Fruit fly (Drosophila melanogaster): Measurements from ENCODE around the gene RasGAP1.
A peak's percentile ranks its signal among the peaks of the same experiment; 100 is the strongest.

Gene RasGAP1

dm6 chr3L:9854583-9855519 lies at the start of gene RasGAP1:
TSS of gene RasGAP1 (minus strand) at chr3L:9855285.
- TF ChIP-seq HLH106 (tag; optimal IDR thresholded peaks at IDR 0.05) (no peak), Mio (GFP tag; optimal IDR thresholded peaks at IDR 0.05) (no peak), Sp1 (GFP tag; optimal IDR thresholded peaks at IDR 0.05) (peak; percentile 35), brk (GFP tag; optimal IDR thresholded peaks at IDR 0.05) (no peak), CG9705 (GFP tag; optimal IDR thresholded peaks at IDR 0.05) (no peak), rgr (GFP tag; optimal IDR thresholded peaks at IDR 0.05) (no peak), Myc (optimal IDR thresholded peaks at IDR 0.05) (peak; percentile 32), Rel (GFP tag; optimal IDR thresholded peaks at IDR 0.05) (no peak), Rel (tag; optimal IDR thresholded peaks at IDR 0.05) (peak; percentile 13), psq (GFP tag; optimal IDR thresholded peaks at IDR 0.05) (peak; percentile 34), Hnf4 (GFP tag; optimal IDR thresholded peaks at IDR 0.05) (no peak), sage (GFP tag; optimal IDR thresholded peaks at IDR 0.05) (peak; percentile 14), ey (GFP tag; optimal IDR thresholded peaks at IDR 0.05) (no peak), pan (optimal IDR thresholded peaks at IDR 0.05) (no peak), woc (GFP tag; optimal IDR thresholded peaks at IDR 0.05) (no peak), sv (GFP tag; optimal IDR thresholded peaks at IDR 0.05) (no peak), dl (GFP tag; optimal IDR thresholded peaks at IDR 0.05; ENCODE audit: insufficient read depth in 1 of 2, partially characterized antibody in 2 of 2) (peak; percentile 20 to 53), CrebA (GFP tag; optimal IDR thresholded peaks at IDR 0.05; ENCODE audit: borderline replicate concordance) (no peak), Dfd (GFP tag; optimal IDR thresholded peaks at IDR 0.05) (no peak), tai (GFP tag; optimal IDR thresholded peaks at IDR 0.05) (no peak), foxo (GFP tag; optimal IDR thresholded peaks at IDR 0.05) (no peak), Dif (GFP tag; optimal IDR thresholded peaks at IDR 0.05; ENCODE audit: partially characterized antibody) (peak; percentile 90)

- TF ChIP-seq rgr (GFP tag; optimal IDR thresholded peaks at IDR 0.05) (peak; percentile 53), GATAd (GFP tag; optimal IDR thresholded peaks at IDR 0.05) (no peak), Rel (GFP tag; optimal IDR thresholded peaks at IDR 0.05) (no peak), Rel (tag; optimal IDR thresholded peaks at IDR 0.05) (no peak), lola (GFP tag; optimal IDR thresholded peaks at IDR 0.05) (no peak), h (GFP tag; optimal IDR thresholded peaks at IDR 0.05) (peak; percentile 65), HLH106 (tag; optimal IDR thresholded peaks at IDR 0.05) (peak; percentile 6), Dif (GFP tag; optimal IDR thresholded peaks at IDR 0.05; ENCODE audit: partially characterized antibody) (no peak), OdsH (GFP tag; optimal IDR thresholded peaks at IDR 0.05) (no peak), dsf (GFP tag; optimal IDR thresholded peaks at IDR 0.05; ENCODE audit: borderline replicate concordance) (no peak), usp (GFP tag; optimal IDR thresholded peaks at IDR 0.05) (no peak), Hr83 (GFP tag; optimal IDR thresholded peaks at IDR 0.05; ENCODE audit: poor library complexity, severe bottlenecking) (peak; percentile 48), Hr78 (GFP tag; optimal IDR thresholded peaks at IDR 0.05) (no peak), Jra (GFP tag; optimal IDR thresholded peaks at IDR 0.05) (no peak), CG32264 (GFP tag; optimal IDR thresholded peaks at IDR 0.05) (no peak), Vsx2 (GFP tag; optimal IDR thresholded peaks at IDR 0.05; ENCODE audit: partially characterized antibody) (no peak), Sp1 (GFP tag; optimal IDR thresholded peaks at IDR 0.05) (no peak), jim (GFP tag; optimal IDR thresholded peaks at IDR 0.05) (no peak), Abd-B (GFP tag; optimal IDR thresholded peaks at IDR 0.05) (no peak), ey (GFP tag; optimal IDR thresholded peaks at IDR 0.05) (peak; percentile 30), dmrt93B (GFP tag; optimal IDR thresholded peaks at IDR 0.05) (peak; percentile 2), pan (optimal IDR thresholded peaks at IDR 0.05) (no peak), tai (GFP tag; optimal IDR thresholded peaks at IDR 0.05) (no peak), Dfd (GFP tag; optimal IDR thresholded peaks at IDR 0.05) (no peak), N (GFP tag; optimal IDR thresholded peaks at IDR 0.05) (no peak), br (GFP tag; optimal IDR thresholded peaks at IDR 0.05) (peak; percentile 50), Myc (optimal IDR thresholded peaks at IDR 0.05) (no peak), psq (GFP tag; optimal IDR thresholded peaks at IDR 0.05) (no peak), sv (GFP tag; optimal IDR thresholded peaks at IDR 0.05) (peak; percentile 47), woc (GFP tag; optimal IDR thresholded peaks at IDR 0.05) (peak; percentile 23), CG9705 (GFP tag; optimal IDR thresholded peaks at IDR 0.05) (peak; percentile 20), brk (GFP tag; optimal IDR thresholded peaks at IDR 0.05) (no peak), foxo (GFP tag; optimal IDR thresholded peaks at IDR 0.05) (peak in 1 of 2 experiments; percentile 60), Hnf4 (GFP tag; optimal IDR thresholded peaks at IDR 0.05) (peak; percentile 43), dl (GFP tag; optimal IDR thresholded peaks at IDR 0.05; ENCODE audit: insufficient read depth in 1 of 2, partially characterized antibody in 2 of 2) (no peak), sage (GFP tag; optimal IDR thresholded peaks at IDR 0.05) (no peak), fru (GFP tag; optimal IDR thresholded peaks at IDR 0.05) (no peak), CrebA (GFP tag; optimal IDR thresholded peaks at IDR 0.05; ENCODE audit: borderline replicate concordance) (no peak), Mio (GFP tag; optimal IDR thresholded peaks at IDR 0.05) (no peak)
Measured at dm6 chr3L:9899046-9899659, 44.1 kb upstream of the RasGAP1 start, which contains the start of gene nudE. TSS of gene nudE (plus strand) at chr3L:9899241.

Measured in whole organism, wandering third instar larva.